Worm (Caenorhabditis elegans) whole organism, young adult: ENCODE measurements around the gene D2007.2.

Experiments used
- B0019.2 ChIP-seq: fragments of 200-800 bp; sonication (Bioruptor generic); conservative IDR thresholded peaks from 2 replicates; pipeline ENCODE4 v1.3.6; 2022; ENCODE audit warnings: missing genetic modification reagents, missing genetic modification characterization, missing compliant biosample characterization
- B0336.3 ChIP-seq: fragments of 200-800 bp; sonication (Bioruptor generic); IDR thresholded peaks from 2 replicates; pipeline ENCODE4 v1.3.6; 2022; ENCODE audit warnings: missing genetic modification characterization, missing compliant biosample characterization
- C06A6.2 ChIP-seq: fragments of 200-800 bp; sonication (Bioruptor generic); conservative IDR thresholded peaks from 2 replicates; pipeline ENCODE4 v1.3.6; 2022; ENCODE audit warnings: missing genetic modification characterization, missing compliant biosample characterization
- D2030.7 ChIP-seq: fragments of 200-800 bp; sonication (Bioruptor generic); IDR thresholded peaks from 2 replicates; pipeline ENCODE4 v1.3.6; 2022; ENCODE audit warnings: missing genetic modification reagents, missing genetic modification characterization, missing compliant biosample characterization
- F22D6.2 ChIP-seq: sonication (generic microtip); optimal IDR thresholded peaks from 2 replicates; lab custom pipeline; 2016; ENCODE audit warnings: mild to moderate bottlenecking, missing genetic modification characterization, missing compliant biosample characterization
- F37B4.10 ChIP-seq: fragments of 200-800 bp; sonication (Bioruptor generic); IDR thresholded peaks from 2 replicates; pipeline ENCODE4 v1.3.6; 2022; ENCODE audit warnings: missing genetic modification characterization, missing compliant biosample characterization
- F55B11.4 ChIP-seq: sonication (generic microtip); optimal IDR thresholded peaks from 2 replicates; lab custom pipeline; 2016; ENCODE audit warnings: missing compliant biosample characterization, missing genetic modification characterization, borderline replicate concordance; ENCODE audit not compliant: insufficient read depth
- F57C9.4 ChIP-seq: sonication (generic microtip); optimal IDR thresholded peaks from 2 replicates; lab custom pipeline; 2017; ENCODE audit warnings: mild to moderate bottlenecking, missing genetic modification characterization, missing compliant biosample characterization
- Y67H2A.10 ChIP-seq: fragments of 200-800 bp; sonication (Bioruptor generic); conservative IDR thresholded peaks from 2 replicates; pipeline ENCODE4 v1.3.6; 2022; ENCODE audit warnings: missing genetic modification reagents, missing genetic modification characterization, missing compliant biosample characterization
- Y79H2A.3 ChIP-seq: fragments of 200-800 bp; sonication (Bioruptor generic); conservative IDR thresholded peaks from 2 replicates; pipeline ENCODE4 v1.3.6; 2022; ENCODE audit warnings: missing genetic modification reagents, missing genetic modification characterization, missing compliant biosample characterization
- attf-6 ChIP-seq: fragments of 200-800 bp; sonication (Bioruptor generic); IDR thresholded peaks from 2 replicates; pipeline ENCODE4 v1.3.6; 2022; ENCODE audit warnings: missing genetic modification reagents, missing genetic modification characterization, missing compliant biosample characterization
- bed-1 ChIP-seq: fragments of 200-800 bp; sonication (Bioruptor generic); IDR thresholded peaks from 2 replicates; pipeline ENCODE4 v1.3.6; 2022; ENCODE audit warnings: missing genetic modification reagents, missing genetic modification characterization, missing compliant biosample characterization
- bed-2 ChIP-seq: fragments of 200-800 bp; sonication (Bioruptor generic); IDR thresholded peaks from 2 replicates; pipeline ENCODE4 v1.3.6; 2022; ENCODE audit warnings: missing genetic modification reagents, missing genetic modification characterization, missing compliant biosample characterization
- cebp-1 ChIP-seq, 2 experiments: fragments of 200-800 bp in 1 of 2; sonication (Bioruptor generic) in 1 of 2; sonication (generic microtip) in 1 of 2; IDR thresholded peaks in 1 of 2; optimal IDR thresholded peaks in 1 of 2; 2 replicates each; pipeline versions ENCODE4 v1.3.6 to Lab custom; 2017 to 2022; ENCODE audit warnings: missing compliant biosample characterization in 2 of 2, missing genetic modification characterization in 2 of 2, mild to moderate bottlenecking in 1 of 2, missing genetic modification reagents in 1 of 2, moderate library complexity in 1 of 2
- ceh-100 ChIP-seq: fragments of 200-800 bp; sonication (Bioruptor generic); IDR thresholded peaks from 2 replicates; pipeline ENCODE4 v1.3.6; 2022; ENCODE audit warnings: missing genetic modification reagents, missing genetic modification characterization, missing compliant biosample characterization
- ekl-4 ChIP-seq: fragments of 200-800 bp; sonication (Bioruptor generic); IDR thresholded peaks from 2 replicates; pipeline ENCODE4 v1.3.6; 2022; ENCODE audit warnings: missing genetic modification reagents, missing genetic modification characterization, missing compliant biosample characterization
- ets-4 ChIP-seq: fragments of 200-800 bp; sonication (Bioruptor generic); optimal IDR thresholded peaks from 2 replicates; lab custom pipeline; 2018; ENCODE audit warnings: mild to moderate bottlenecking, missing genetic modification characterization, missing compliant biosample characterization
- him-1 ChIP-seq: sonication (generic microtip); optimal IDR thresholded peaks from 2 replicates; lab custom pipeline; 2016; ENCODE audit warnings: missing genotype, missing genetic modification reagents, missing genetic modification characterization, missing compliant biosample characterization
- hlh-12 ChIP-seq: sonication (generic microtip); optimal IDR thresholded peaks from 2 replicates; lab custom pipeline; 2016; ENCODE audit warnings: missing genetic modification characterization, missing compliant biosample characterization
- hmg-20 ChIP-seq: fragments of 200-800 bp; sonication (Bioruptor generic); IDR thresholded peaks from 2 replicates; pipeline ENCODE4 v1.3.6; 2022; ENCODE audit warnings: missing genetic modification reagents, missing genetic modification characterization, missing compliant biosample characterization
- hsf-1 ChIP-seq: fragments of 200-800 bp; sonication (Bioruptor generic); IDR thresholded peaks from 2 replicates; pipeline ENCODE4 v1.3.6; 2022; ENCODE audit warnings: missing genetic modification reagents, missing genetic modification characterization, missing compliant biosample characterization
- lin-35 ChIP-seq, 3 experiments: fragments of 150-350 bp in 2 of 3; sonication (generic microtip) in 1 of 3; optimal IDR thresholded peaks; 2 replicates each; lab custom pipeline; 2014 to 2018; ENCODE audit warnings: missing biosample characterization in 3 of 3, missing genetic modification characterization in 3 of 3, missing genetic modification reagents in 3 of 3
- lin-40 ChIP-seq: sonication (generic microtip); optimal IDR thresholded peaks from 2 replicates; lab custom pipeline; 2016; ENCODE audit warnings: missing genetic modification characterization, mild to moderate bottlenecking, missing compliant biosample characterization, missing genotype, missing genetic modification reagents
- lin-54 ChIP-seq: fragments of 200-800 bp; sonication (Bioruptor generic); optimal IDR thresholded peaks from 2 replicates; lab custom pipeline; 2018; ENCODE audit warnings: mild to moderate bottlenecking, missing genetic modification characterization, missing compliant biosample characterization
- lir-1 ChIP-seq: fragments of 200-800 bp; sonication (Bioruptor generic); conservative IDR thresholded peaks from 2 replicates; pipeline ENCODE4 v1.3.6; 2022; ENCODE audit warnings: missing genetic modification reagents, missing genetic modification characterization, missing compliant biosample characterization
- madf-3 ChIP-seq: fragments of 200-800 bp; sonication (Bioruptor generic); IDR thresholded peaks from 2 replicates; pipeline ENCODE4 v1.3.6; 2022; ENCODE audit warnings: missing genetic modification reagents, missing genetic modification characterization, missing compliant biosample characterization
- madf-8 ChIP-seq: fragments of 200-800 bp; sonication (Bioruptor generic); conservative IDR thresholded peaks from 2 replicates; pipeline ENCODE4 v1.3.6; 2022; ENCODE audit warnings: missing genetic modification reagents, missing genetic modification characterization, missing compliant biosample characterization
- mcd-1 ChIP-seq: fragments of 200-800 bp; sonication (Bioruptor generic); IDR thresholded peaks from 2 replicates; pipeline ENCODE4 v1.3.6; 2022; ENCODE audit warnings: missing genetic modification reagents, missing genetic modification characterization, missing compliant biosample characterization
- nfya-1 ChIP-seq: sonication (generic microtip); optimal IDR thresholded peaks from 2 replicates; lab custom pipeline; 2017; ENCODE audit warnings: antibody characterized with exemption, missing compliant biosample characterization, missing genetic modification characterization, borderline replicate concordance; ENCODE audit not compliant: insufficient read depth
- rpc-1 ChIP-seq, 2 experiments: fragments of 150-350 bp in 1 of 2; sonication (generic microtip) in 1 of 2; optimal IDR thresholded peaks; 2 replicates each; lab custom pipeline; 2014 to 2018; ENCODE audit warnings: missing biosample characterization in 1 of 2, missing genetic modification characterization in 1 of 2, missing genetic modification reagents in 1 of 2, missing genotype in 1 of 2
- sea-2 ChIP-seq: fragments of 200-800 bp; sonication (Bioruptor generic); IDR thresholded peaks from 2 replicates; pipeline ENCODE4 v1.3.6; 2022; ENCODE audit warnings: missing genetic modification characterization, missing compliant biosample characterization
- sptf-2 ChIP-seq: fragments of 200-800 bp; sonication (Bioruptor generic); optimal IDR thresholded peaks from 2 replicates; lab custom pipeline; 2018; ENCODE audit warnings: mild to moderate bottlenecking, missing genetic modification characterization, missing compliant biosample characterization
- tbx-9 ChIP-seq: sonication (generic microtip); optimal IDR thresholded peaks from 2 replicates; lab custom pipeline; 2016; ENCODE audit warnings: borderline replicate concordance, missing genetic modification characterization, inconsistent platforms, missing compliant biosample characterization
- tlf-1 ChIP-seq: fragments of 200-800 bp; sonication (Bioruptor generic); optimal IDR thresholded peaks from 2 replicates; lab custom pipeline; 2018; ENCODE audit warnings: mild to moderate bottlenecking, missing genetic modification characterization, missing compliant biosample characterization
- ztf-28 ChIP-seq: fragments of 200-800 bp; sonication (Bioruptor generic); IDR thresholded peaks from 2 replicates; pipeline ENCODE4 v1.3.6; 2022; ENCODE audit warnings: missing genetic modification reagents, missing genetic modification characterization, missing compliant biosample characterization
- ztf-6 ChIP-seq: fragments of 200-800 bp; sonication (Bioruptor generic); IDR thresholded peaks from 2 replicates; pipeline ENCODE4 v1.3.6; 2022; ENCODE audit warnings: missing genetic modification reagents, missing genetic modification characterization, missing compliant biosample characterization

D2007.2 gene

ce11 chrIII:8176265-8176664 lies 27.5 kb downstream of the D2007.2 start, which contains the start of gene C50C3.12:
TSS of gene C50C3.12 (plus strand) at chrIII:8176565.
- TF ChIP-seq lin-35 (GFP tag; optimal IDR thresholded peaks at IDR 0.05; lab: Kevin White, UChicago) (no peak), lin-40 (tag; lab: Kevin White, UChicago) (no peak), F37B4.10 (GFP tag; lab: Robert Waterston, UW) (no peak), hlh-12 (tag; lab: Kevin White, UChicago) (no peak), Y67H2A.10 (GFP tag; lab: Robert Waterston, UW) (no peak), bed-1 (GFP tag; lab: Robert Waterston, UW) (no peak), ekl-4 (no peak), hsf-1 (GFP tag; lab: Robert Waterston, UW) (no peak), tlf-1 (no peak), C06A6.2 (no peak), mcd-1 (no peak), rpc-1 (optimal IDR thresholded peaks at IDR 0.05; lab: Kevin White, UChicago) (no peak), rpc-1 (tag; optimal IDR thresholded peaks at IDR 0.05; lab: Kevin White, UChicago) (no peak), lin-54 (GFP tag; lab: Kevin White, UChicago) (no peak), attf-6 (GFP tag; lab: Robert Waterston, UW) (no peak), madf-3 (no peak), B0019.2 (no peak), him-1 (tag; lab: Kevin White, UChicago) (no peak)

ce11 chrIII:8178924-8179323 lies 30.2 kb downstream of the D2007.2 start, which contains the start of gene C50C3.5:
TSS of gene C50C3.5 (plus strand) at chrIII:8179224.
- TF ChIP-seq F22D6.2 (tag; lab: Kevin White, UChicago): no peak
- no peak for TF ChIP-seq hmg-20
- TF ChIP-seq Y79H2A.3 (GFP tag; lab: Robert Waterston, UW): no peak

- TF ChIP-seq sea-2 (GFP tag; lab: Robert Waterston, UW) (no peak), bed-2 (no peak), F57C9.4 (no peak), ztf-28 (no peak), ceh-100 (GFP tag; lab: Robert Waterston, UW) (no peak), ztf-6 (GFP tag; lab: Robert Waterston, UW) (no peak)
These were observed 32.8 kb downstream of the D2007.2 start, which contains the start of gene spc-2 for ce11 chrIII:8181581-8181980. TSS of gene spc-2 (plus strand) at chrIII:8181881.

- no peak for TF ChIP-seq mcd-1
- no peak for TF ChIP-seq attf-6 (GFP tag; lab: Robert Waterston, UW)
- no peak for TF ChIP-seq tbx-9 (tag; lab: Kevin White, UChicago)
- TF ChIP-seq D2030.7 (GFP tag; lab: Robert Waterston, UW): no peak
- TF ChIP-seq lir-1 (GFP tag; lab: Robert Waterston, UW): no peak
- no peak for TF ChIP-seq sptf-2 (GFP tag; lab: Kevin White, UChicago)
- TF ChIP-seq ekl-4: no peak
- no peak for TF ChIP-seq F37B4.10 (GFP tag; lab: Robert Waterston, UW)
- TF ChIP-seq C06A6.2: no peak
- TF ChIP-seq lin-35 (GFP tag; optimal IDR thresholded peaks at IDR 0.05; lab: Kevin White, UChicago): no peak
- no peak for TF ChIP-seq hsf-1 (GFP tag; lab: Robert Waterston, UW)
- no peak for TF ChIP-seq F55B11.4 (tag; lab: Kevin White, UChicago)
- TF ChIP-seq cebp-1 (GFP tag; IDR thresholded peaks at IDR 0.05; lab: Robert Waterston, UW): no peak
- no peak for TF ChIP-seq cebp-1 (tag; optimal IDR thresholded peaks at IDR 0.05; lab: Kevin White, UChicago)
- no peak for TF ChIP-seq ets-4 (GFP tag; lab: Kevin White, UChicago)
- TF ChIP-seq F57C9.4: no peak
- no peak for TF ChIP-seq madf-3
- TF ChIP-seq madf-8 (GFP tag; lab: Robert Waterston, UW): no peak
- TF ChIP-seq Y79H2A.3 (GFP tag; lab: Robert Waterston, UW): no peak
- no peak for TF ChIP-seq nfya-1 (tag; lab: Kevin White, UChicago)
- no peak for TF ChIP-seq B0336.3 (GFP tag; lab: Robert Waterston, UW)
These were observed 33.8 kb downstream of the D2007.2 start for ce11 chrIII:8182573-8182972.
